Worm (Caenorhabditis elegans): ENCODE measurements around the gene nuo-4.
A peak's percentile ranks its signal among the peaks of the same experiment; 100 is the strongest.

ce11 chrIII:7179538-7180301 lies 21.1 kb upstream of the nuo-4 start, which contains the start of the genes rps-14 and rpl-36:
- TF ChIP-seq unc-62 (GFP tag; optimal IDR thresholded peaks at IDR 0.05) = no peak
- peak; percentile 80 for TF ChIP-seq ztf-4 (tag; optimal IDR thresholded peaks at IDR 0.05)
- TF ChIP-seq nhr-237 (tag; optimal IDR thresholded peaks at IDR 0.05) = no peak

Measured in whole organism, L2 larva.